Worm (Caenorhabditis elegans) whole organism, L4 larva: ENCODE data around the gene lgc-35.

Source experiments
- R02D3.7 ChIP-seq: fragments of 150-350 bp; sonication (generic microtip); optimal IDR thresholded peaks from 3 replicates; lab custom pipeline; 2014; ENCODE audit warnings: missing biosample characterization, missing genetic modification characterization
- ama-1 ChIP-seq: fragments of 150-350 bp; optimal IDR thresholded peaks from 2 replicates; lab custom pipeline; 2014; ENCODE audit warnings: inconsistent platforms, mixed read lengths
- ceh-32 ChIP-seq: sonication (generic microtip); optimal IDR thresholded peaks from 2 replicates; lab custom pipeline; 2016; ENCODE audit warnings: mild to moderate bottlenecking, missing genetic modification characterization, missing compliant biosample characterization; ENCODE audit not compliant: poor library complexity
- dve-1 ChIP-seq: sonication (generic microtip); optimal IDR thresholded peaks from 2 replicates; lab custom pipeline; 2017; ENCODE audit warnings: antibody characterized with exemption, mild to moderate bottlenecking, missing genetic modification characterization, missing compliant biosample characterization; ENCODE audit not compliant: insufficient read depth
- jun-1 ChIP-seq: fragments of 150-350 bp; optimal IDR thresholded peaks from 2 replicates; lab custom pipeline; 2014; ENCODE audit warnings: missing biosample characterization, missing genetic modification reagents, missing genetic modification characterization
- madf-5 ChIP-seq, 2 experiments: fragments of 200-800 bp; sonication (Bioruptor generic); IDR thresholded peaks; 2 replicates each; pipeline ENCODE4 v1.3.6; 2022; ENCODE audit warnings: missing compliant biosample characterization in 2 of 2, missing genetic modification characterization in 2 of 2
- nhr-11 ChIP-seq: fragments of 150-350 bp; optimal IDR thresholded peaks from 2 replicates; lab custom pipeline; 2014; ENCODE audit warnings: missing biosample characterization, missing genetic modification characterization
- rbr-2 ChIP-seq: sonication (generic microtip); optimal IDR thresholded peaks from 2 replicates; lab custom pipeline; 2016; ENCODE audit warnings: missing genotype, missing genetic modification characterization, missing compliant biosample characterization

ce11 chrII:12799364-12799763 lies 40.6 kb downstream of the lgc-35 start:
- TF ChIP-seq dve-1 (tag; lab: Kevin White, UChicago): no peak
- no peak for TF ChIP-seq ceh-32 (tag; lab: Kevin White, UChicago)
- no peak for TF ChIP-seq rbr-2 (tag; lab: Kevin White, UChicago)
- no peak for TF ChIP-seq R02D3.7 (tag; lab: Kevin White, UChicago)
- no peak for TF ChIP-seq ama-1 (lab: Kevin White, UChicago)
- TF ChIP-seq jun-1 (tag; lab: Kevin White, UChicago): no peak
- TF ChIP-seq madf-5 (GFP tag; IDR thresholded peaks at IDR 0.05; lab: Robert Waterston, UW): no peak
- TF ChIP-seq nhr-11: no peak
